Worm (Caenorhabditis elegans) whole organism, L3 larva: ENCODE data around the gene fbxa-209.

ENCODE experiments used
- ceh-16 ChIP-seq: sonication (generic microtip); optimal IDR thresholded peaks from 2 replicates; lab custom pipeline; 2017; ENCODE audit warnings: missing biosample characterization, missing genetic modification characterization
- lin-15B ChIP-seq: fragments of 150-350 bp; optimal IDR thresholded peaks from 2 replicates; lab custom pipeline; 2014; ENCODE audit warnings: missing biosample characterization, missing genetic modification characterization
- nhr-76 ChIP-seq: fragments of 150-350 bp; sonication (generic microtip); optimal IDR thresholded peaks from 5 replicates; lab custom pipeline; 2014; ENCODE audit warnings: missing biosample characterization, missing genetic modification characterization
- unc-62 ChIP-seq: fragments of 150-350 bp; sonication (generic microtip); optimal IDR thresholded peaks from 4 replicates; lab custom pipeline; 2014; ENCODE audit warnings: missing biosample characterization, missing genetic modification reagents, missing genetic modification characterization
- zag-1 ChIP-seq: fragments of 150-350 bp; optimal IDR thresholded peaks from 2 replicates; lab custom pipeline; 2014; ENCODE audit warnings: missing biosample characterization, missing genetic modification characterization
- ztf-4 ChIP-seq: fragments of 150-350 bp; optimal IDR thresholded peaks from 2 replicates; lab custom pipeline; 2014; ENCODE audit warnings: missing biosample characterization, missing genetic modification characterization

DNA sequence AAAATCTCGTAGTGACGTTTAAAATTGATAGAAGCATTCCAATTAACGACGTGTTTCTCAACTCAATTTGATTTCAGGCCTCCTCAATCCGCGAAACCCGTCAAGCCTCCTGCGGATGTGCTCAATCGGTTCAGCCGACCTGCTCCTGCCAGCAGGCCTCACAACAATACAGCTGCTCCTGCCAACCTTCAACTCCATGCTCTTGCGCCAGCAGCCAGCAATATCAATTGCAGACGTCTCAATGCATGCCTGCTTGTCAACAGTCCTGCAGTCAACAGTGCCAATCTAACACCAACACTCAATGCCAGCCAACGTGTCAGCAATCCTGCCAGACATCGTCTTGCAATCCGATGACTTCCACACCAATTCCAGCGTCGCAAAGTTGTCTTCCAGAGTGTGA, 39.2 kb upstream of the fbxa-209 start:
- TF ChIP-seq ceh-16, result no peak
- no peak for TF ChIP-seq zag-1 (tag; lab: Kevin White, UChicago)
- TF ChIP-seq nhr-76 (tag; lab: Kevin White, UChicago), result no peak
- TF ChIP-seq lin-15B (tag; lab: Kevin White, UChicago), result no peak
- no peak for TF ChIP-seq ztf-4 (tag; lab: Kevin White, UChicago)
- TF ChIP-seq unc-62 (GFP tag; lab: Kevin White, UChicago), result no peak
